Fruit fly (Drosophila melanogaster) whole organism, embryonic: ENCODE measurements around the gene Hr4.

Source experiments
- CG10209 ChIP-seq: fragments of 200-800 bp; sonication (Bioruptor generic); optimal IDR thresholded peaks from 3 replicates; lab custom pipeline; 2017; ENCODE audit warnings: missing biosample characterization, mild to moderate bottlenecking, missing genetic modification characterization, missing genetic modification reagents
- CG12769 ChIP-seq: fragments of 200-800 bp; sonication (Bioruptor generic); optimal IDR thresholded peaks from 2 replicates; lab custom pipeline; 2019; ENCODE audit warnings: missing biosample characterization, mild to moderate bottlenecking, missing genetic modification characterization, moderate library complexity
- CG1647 ChIP-seq: fragments of 200-800 bp; sonication (Bioruptor generic); optimal IDR thresholded peaks from 3 replicates; lab custom pipeline; 2016; ENCODE audit warnings: missing biosample characterization, missing genetic modification characterization
- CG16779 ChIP-seq: fragments of 200-800 bp; sonication (Bioruptor generic); IDR thresholded peaks from 2 replicates; pipeline ENCODE4 v1.3.6; 2022; ENCODE audit warnings: missing biosample characterization, missing genetic modification characterization
- CG2678 ChIP-seq: fragments of 200-800 bp; sonication (Bioruptor generic); optimal IDR thresholded peaks from 3 replicates; lab custom pipeline; 2019; ENCODE audit warnings: missing biosample characterization, mild to moderate bottlenecking, missing genetic modification characterization, moderate library complexity
- CG34376 ChIP-seq: fragments of 200-800 bp; sonication (Bioruptor generic); optimal IDR thresholded peaks from 2 replicates; lab custom pipeline; 2018; ENCODE audit warnings: missing biosample characterization, mild to moderate bottlenecking, missing genetic modification characterization
- CG6175 ChIP-seq: fragments of 200-800 bp; sonication (Bioruptor generic); IDR thresholded peaks from 3 replicates; pipeline ENCODE4 v1.3.6; 2022; ENCODE audit warnings: missing biosample characterization, missing genetic modification characterization
- CG6854 ChIP-seq: fragments of 200-800 bp; sonication (Bioruptor generic); optimal IDR thresholded peaks from 3 replicates; lab custom pipeline; 2017; ENCODE audit warnings: missing biosample characterization, mild to moderate bottlenecking, missing genetic modification characterization
- CG7372 ChIP-seq: fragments of 200-800 bp; sonication (Bioruptor generic); IDR thresholded peaks from 2 replicates; pipeline ENCODE4 v1.3.6; 2022; ENCODE audit warnings: missing biosample characterization, missing genetic modification characterization
- Chrac-16 ChIP-seq: fragments of 200-800 bp; sonication (Bioruptor generic); optimal IDR thresholded peaks from 3 replicates; lab custom pipeline; 2016; ENCODE audit warnings: missing biosample characterization, missing genetic modification characterization
- Dip3 ChIP-seq: fragments of 200-800 bp; sonication (Bioruptor generic); optimal IDR thresholded peaks from 3 replicates; lab custom pipeline; 2016; ENCODE audit warnings: missing biosample characterization, missing genetic modification characterization
- Doc3 ChIP-seq: fragments of 200-800 bp; sonication (Bioruptor generic); IDR thresholded peaks from 3 replicates; pipeline ENCODE4 v1.3.6; 2022; ENCODE audit warnings: missing biosample characterization, missing genetic modification characterization; ENCODE audit not compliant: partially characterized antibody
- Dref ChIP-seq: fragments of 200-800 bp; sonication (Bioruptor generic); IDR thresholded peaks from 2 replicates; pipeline ENCODE4 v1.3.6; 2022; ENCODE audit warnings: missing biosample characterization, missing genetic modification characterization
- Ets65A ChIP-seq: fragments of 200-800 bp; sonication (Bioruptor generic); peaks from one replicate; lab custom pipeline; 2016; ENCODE audit warnings: missing biosample characterization, missing genetic modification characterization
- GATAe ChIP-seq: fragments of 200-800 bp; sonication (Bioruptor generic); conservative IDR thresholded peaks from 2 replicates; pipeline ENCODE4 v1.3.6; 2022; ENCODE audit warnings: missing biosample characterization, missing genetic modification characterization
- HHEX ChIP-seq: fragments of 200-800 bp; sonication (Bioruptor generic); optimal IDR thresholded peaks from 3 replicates; lab custom pipeline; 2017; ENCODE audit warnings: missing biosample characterization, mild to moderate bottlenecking, missing genetic modification characterization, missing genetic modification reagents
- HLH54F ChIP-seq: fragments of 200-800 bp; sonication (Bioruptor generic); optimal IDR thresholded peaks from 3 replicates; lab custom pipeline; 2016; ENCODE audit warnings: missing biosample characterization, missing genetic modification characterization
- Hr78 ChIP-seq, 2 experiments: fragments of 200-800 bp in 1 of 2; fragments of >200 bp in 1 of 2; sonication (Bioruptor generic) in 1 of 2; optimal IDR thresholded peaks; 2 replicates each; lab custom pipeline; 2017 to 2019; ENCODE audit warnings: missing biosample characterization in 2 of 2, missing genetic modification characterization in 2 of 2, mild to moderate bottlenecking in 1 of 2, moderate library complexity in 1 of 2
- Med ChIP-seq: fragments of 200-800 bp; sonication (Bioruptor generic); peaks from one replicate; lab custom pipeline; 2016; ENCODE audit warnings: missing biosample characterization, missing genetic modification characterization, mild to moderate bottlenecking, inconsistent platforms, moderate library complexity
- Pdp1 ChIP-seq, 2 experiments: fragments of 200-800 bp; sonication (Bioruptor generic); optimal IDR thresholded peaks; 3 replicates each; lab custom pipeline; 2016; ENCODE audit warnings: missing biosample characterization in 2 of 2, missing genetic modification characterization in 2 of 2, mild to moderate bottlenecking in 1 of 2, moderate library complexity in 1 of 2
- Rx ChIP-seq: fragments of 200-800 bp; sonication (Bioruptor generic); IDR thresholded peaks from 2 replicates; pipeline ENCODE4 v1.3.6; 2022; ENCODE audit warnings: missing biosample characterization, missing genetic modification characterization
- Side ChIP-seq: fragments of 200-800 bp; sonication (Bioruptor generic); optimal IDR thresholded peaks from 2 replicates; lab custom pipeline; 2016; ENCODE audit warnings: missing biosample characterization, missing genetic modification characterization
- Spps ChIP-seq: fragments of 200-800 bp; sonication (Bioruptor generic); optimal IDR thresholded peaks from 2 replicates; lab custom pipeline; 2018; ENCODE audit warnings: missing biosample characterization, mild to moderate bottlenecking, missing genetic modification characterization
- Stat92E ChIP-seq, 3 experiments: fragments of >200 bp in 2 of 3; fragments of 200-800 bp in 1 of 3; sonication (Bioruptor generic) in 1 of 3; optimal IDR thresholded peaks; 2 replicates each; lab custom pipeline; 2017 to 2019; ENCODE audit warnings: missing biosample characterization in 3 of 3, missing genetic modification characterization in 3 of 3, mild to moderate bottlenecking in 1 of 3, moderate library complexity in 1 of 3
- Tbp ChIP-seq: fragments of >200 bp; optimal IDR thresholded peaks from 2 replicates; lab custom pipeline; 2018; ENCODE audit warnings: missing biosample characterization, missing genetic modification characterization
- Trl ChIP-seq, 3 experiments: fragments of >200 bp in 2 of 3; fragments of 200-800 bp in 1 of 3; sonication (Bioruptor generic) in 1 of 3; optimal IDR thresholded peaks; 2 replicates in 1 of 3; 3 replicates in 2 of 3; lab custom pipeline; 2016 to 2017; ENCODE audit warnings: missing biosample characterization in 1 of 3, missing genetic modification characterization in 1 of 3
- cg ChIP-seq: fragments of 200-800 bp; sonication (Bioruptor generic); optimal IDR thresholded peaks from 3 replicates; lab custom pipeline; 2019; ENCODE audit warnings: missing biosample characterization, mild to moderate bottlenecking, missing genetic modification characterization, moderate library complexity
- chinmo ChIP-seq: fragments of 200-800 bp; sonication (Bioruptor generic); IDR thresholded peaks from 4 replicates; pipeline ENCODE4 v1.3.6; 2022; ENCODE audit warnings: missing biosample characterization, missing genetic modification characterization; ENCODE audit not compliant: partially characterized antibody
- chm ChIP-seq: fragments of 200-800 bp; sonication (Bioruptor generic); IDR thresholded peaks from 2 replicates; pipeline ENCODE4 v1.3.6; 2022; ENCODE audit warnings: missing biosample characterization, missing genetic modification characterization
- croc ChIP-seq: fragments of 200-800 bp; sonication (Bioruptor generic); conservative IDR thresholded peaks from 3 replicates; pipeline ENCODE4 v1.3.6; 2022; ENCODE audit warnings: missing biosample characterization, missing genetic modification characterization
- crol ChIP-seq: fragments of 200-800 bp; sonication (Bioruptor generic); IDR thresholded peaks from 2 replicates; pipeline ENCODE4 v1.3.6; 2022; ENCODE audit warnings: missing biosample characterization, missing genetic modification characterization
- ems ChIP-seq: fragments of 200-800 bp; sonication (Bioruptor generic); optimal IDR thresholded peaks from 3 replicates; lab custom pipeline; 2016; ENCODE audit warnings: missing biosample characterization, missing genetic modification characterization
- exex ChIP-seq: fragments of 200-800 bp; sonication (Bioruptor generic); optimal IDR thresholded peaks from 4 replicates; lab custom pipeline; 2018; ENCODE audit warnings: missing biosample characterization, mild to moderate bottlenecking, missing genetic modification characterization, moderate library complexity
- ftz-f1 ChIP-seq: fragments of 200-800 bp; sonication (Bioruptor generic); optimal IDR thresholded peaks from 2 replicates; lab custom pipeline; 2016; ENCODE audit warnings: missing biosample characterization, missing genetic modification characterization
- gcm2 ChIP-seq: fragments of 200-800 bp; sonication (Bioruptor generic); optimal IDR thresholded peaks from 2 replicates; lab custom pipeline; 2016; ENCODE audit warnings: missing biosample characterization, missing genetic modification characterization
- gfzf ChIP-seq: fragments of 200-800 bp; sonication (Bioruptor generic); optimal IDR thresholded peaks from 2 replicates; lab custom pipeline; 2016; ENCODE audit warnings: missing biosample characterization, mild to moderate bottlenecking, missing genetic modification characterization, moderate library complexity
- ham ChIP-seq: fragments of 200-800 bp; sonication (Bioruptor generic); IDR thresholded peaks from 2 replicates; pipeline ENCODE4 v1.3.6; 2022; ENCODE audit warnings: missing biosample characterization, missing genetic modification characterization
- lbe ChIP-seq: fragments of 200-800 bp; sonication (Bioruptor generic); optimal IDR thresholded peaks from 2 replicates; lab custom pipeline; 2016; ENCODE audit warnings: missing biosample characterization, mild to moderate bottlenecking, missing genetic modification characterization
- nom ChIP-seq: fragments of 200-800 bp; sonication (Bioruptor generic); optimal IDR thresholded peaks from 2 replicates; lab custom pipeline; 2017; ENCODE audit warnings: missing biosample characterization, missing genetic modification characterization, mild to moderate bottlenecking, moderate library complexity, missing genetic modification reagents
- pros ChIP-seq: fragments of 200-800 bp; sonication (Bioruptor generic); optimal IDR thresholded peaks from 3 replicates; lab custom pipeline; 2019; ENCODE audit warnings: missing biosample characterization, mild to moderate bottlenecking, missing genetic modification characterization, moderate library complexity
- row ChIP-seq: fragments of 200-800 bp; sonication (Bioruptor generic); IDR thresholded peaks from 3 replicates; pipeline ENCODE4 v1.3.6; 2022; ENCODE audit warnings: missing biosample characterization, missing genetic modification characterization
- sens ChIP-seq: fragments of 200-800 bp; sonication (Bioruptor generic); peaks from one replicate; lab custom pipeline; 2016; ENCODE audit warnings: missing biosample characterization, missing genetic modification characterization
- sens-2 ChIP-seq: fragments of 200-800 bp; sonication (Bioruptor generic); IDR thresholded peaks from 2 replicates; pipeline ENCODE4 v1.3.6; 2022; ENCODE audit warnings: missing biosample characterization, missing genetic modification characterization
- seq ChIP-seq: fragments of 200-800 bp; sonication (Bioruptor generic); IDR thresholded peaks from 2 replicates; pipeline ENCODE4 v1.3.6; 2022; ENCODE audit warnings: missing biosample characterization, missing genetic modification characterization
- sug ChIP-seq: fragments of 200-800 bp; optimal IDR thresholded peaks from 2 replicates; lab custom pipeline; 2019; ENCODE audit warnings: missing biosample characterization, mild to moderate bottlenecking, missing genetic modification characterization, moderate library complexity
- wor ChIP-seq: fragments of 200-800 bp; sonication (Bioruptor generic); IDR thresholded peaks from 2 replicates; pipeline ENCODE4 v1.3.6; 2022; ENCODE audit warnings: missing biosample characterization, missing genetic modification characterization
- z ChIP-seq: fragments of 200-800 bp; sonication (Bioruptor generic); IDR thresholded peaks from 3 replicates; pipeline ENCODE4 v1.3.6; 2022; ENCODE audit warnings: missing biosample characterization, missing genetic modification characterization
- zfh2 ChIP-seq: fragments of 200-800 bp; sonication (Bioruptor generic); optimal IDR thresholded peaks from 2 replicates; lab custom pipeline; 2016; ENCODE audit warnings: missing biosample characterization, missing genetic modification characterization

The Hr4 gene

DNA sequence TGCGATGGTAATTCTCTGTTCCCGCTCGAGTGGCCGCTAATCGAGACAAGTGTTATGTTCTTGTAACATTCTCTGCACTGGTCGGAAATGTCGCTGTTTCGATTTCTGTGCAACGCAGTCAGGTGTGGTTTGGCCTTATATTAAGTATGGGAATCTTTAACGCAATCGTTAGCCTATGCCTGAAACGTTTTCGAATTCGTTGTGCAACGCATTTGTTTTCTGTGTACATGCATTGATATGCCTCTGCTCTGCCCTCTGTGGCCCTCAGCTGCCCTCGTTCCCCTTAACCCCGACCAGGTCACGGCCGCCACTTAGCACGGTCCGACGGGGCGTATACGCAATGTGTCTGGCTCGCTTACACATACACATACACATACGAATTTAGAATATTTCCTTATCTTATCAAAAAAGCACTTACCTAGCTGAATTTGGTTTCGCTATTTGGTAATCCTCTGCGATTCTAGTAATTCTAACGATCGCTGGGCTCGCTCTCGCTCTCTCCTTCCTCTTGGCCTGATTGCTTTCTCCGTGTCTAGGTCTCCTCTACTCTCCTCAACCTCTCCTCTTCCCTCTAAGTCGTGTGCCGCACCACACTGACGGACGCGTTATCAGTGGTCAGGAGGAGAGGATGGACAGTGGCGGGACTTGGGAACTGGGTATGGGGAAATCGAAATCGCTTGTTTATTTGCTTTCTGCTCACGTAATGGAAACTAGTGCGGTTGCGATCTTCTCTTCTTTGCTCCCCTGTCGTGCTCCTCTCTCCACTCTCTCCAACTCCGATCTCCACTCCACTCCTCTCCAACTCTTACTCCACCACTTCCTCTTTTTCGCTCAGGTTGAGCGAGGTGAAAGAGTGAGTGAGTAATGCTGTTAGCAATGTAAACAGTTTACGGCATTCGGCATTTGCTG, 107.3 kb downstream of the Hr4 start:
- TF ChIP-seq Rx (GFP tag; lab: Robert Waterston, UW) (no peak), sens-2 (GFP tag; lab: Robert Waterston, UW) (0 out of 2 replicates have a peak, but pooled peaks have one; percentile 12), row (GFP tag; lab: Robert Waterston, UW) (peak; percentile 6; the same call in 1 of the 3 replicates), wor (GFP tag; lab: Robert Waterston, UW) (no peak), exex (tag; lab: Kevin White, UChicago) (peak; percentile 80), CG6175 (GFP tag; lab: Robert Waterston, UW) (no peak), nom (GFP tag; lab: Kevin White, UChicago) (peak; percentile 4), HLH54F (GFP tag; lab: Kevin White, UChicago) (no peak), HHEX (GFP tag; lab: Kevin White, UChicago) (peak; percentile 2), sug (tag; lab: Kevin White, UChicago) (peak; percentile 64), Pdp1 (GFP tag; optimal IDR thresholded peaks at IDR 0.05; lab: Kevin White, UChicago) (peak in 1 of 2 experiments; percentile 67), ftz-f1 (peak; percentile 72), Doc3 (GFP tag; lab: Robert Waterston, UW) (no peak), CG10209 (GFP tag; lab: Kevin White, UChicago) (no peak), croc (no peak), sens (peak; percentile 71), Ets65A (GFP tag; lab: Kevin White, UChicago) (peak; percentile 76), CG12769 (peak; percentile 22), CG1647 (GFP tag; lab: Kevin White, UChicago) (no peak), CG7372 (GFP tag; lab: Robert Waterston, UW) (peak; percentile 69), cg (peak; percentile 32), Side (no peak), Med (GFP tag; lab: Kevin White, UChicago) (peak; percentile 30), ems (no peak), lbe (GFP tag; lab: Kevin White, UChicago) (no peak), Chrac-16 (no peak), gcm2 (GFP tag; lab: Kevin White, UChicago) (no peak), Stat92E (GFP tag; optimal IDR thresholded peaks at IDR 0.05; lab: Kevin White, UChicago) (no peak), Dip3 (GFP tag; lab: Kevin White, UChicago) (no peak), CG6854 (GFP tag; lab: Kevin White, UChicago) (no peak), Dref (GFP tag; lab: Robert Waterston, UW) (0 out of 2 replicates have a peak, but pooled peaks have one; percentile 10), z (GFP tag; lab: Robert Waterston, UW) (peak; percentile 92), Tbp (GFP tag; lab: Kevin White, UChicago) (no peak), CG34376 (peak; percentile 11), chm (no peak), CG2678 (tag; lab: Kevin White, UChicago) (no peak), Spps (tag; lab: Kevin White, UChicago) (no peak), Hr78 (GFP tag; optimal IDR thresholded peaks at IDR 0.05; lab: Kevin White, UChicago) (peak in 1 of 2 experiments; percentile 97), ham (GFP tag; lab: Robert Waterston, UW) (no peak), chinmo (GFP tag; lab: Robert Waterston, UW) (0 out of 4 replicates have a peak, but pooled peaks have one; percentile 31), pros (GFP tag; lab: Kevin White, UChicago) (no peak), crol (GFP tag; lab: Robert Waterston, UW) (peak; percentile 85), seq (GFP tag; lab: Robert Waterston, UW) (no peak), zfh2 (no peak), Trl (optimal IDR thresholded peaks at IDR 0.05; lab: Kevin White, UChicago) (peak; percentile 50), Trl (GFP tag; optimal IDR thresholded peaks at IDR 0.05; lab: Kevin White, UChicago) (no peak), gfzf (no peak), CG16779 (no peak), GATAe (GFP tag; lab: Robert Waterston, UW) (0 out of 2 replicates have a peak, but pooled peaks have one; percentile 25)
